Worm (Caenorhabditis elegans) whole organism, young adult: ENCODE data around the gene M110.3.

Source experiments
- B0035.1 ChIP-seq: sonication (generic microtip); optimal IDR thresholded peaks from 2 replicates; lab custom pipeline; 2016; ENCODE audit warnings: missing genetic modification characterization, mild to moderate bottlenecking, missing compliant biosample characterization, missing genotype, missing genetic modification reagents
- F22D6.2 ChIP-seq: sonication (generic microtip); optimal IDR thresholded peaks from 2 replicates; lab custom pipeline; 2016; ENCODE audit warnings: mild to moderate bottlenecking, missing genetic modification characterization, missing compliant biosample characterization
- F23B12.7 ChIP-seq: sonication (generic microtip); optimal IDR thresholded peaks from 2 replicates; lab custom pipeline; 2017; ENCODE audit warnings: missing genetic modification characterization, mild to moderate bottlenecking, missing compliant biosample characterization, antibody characterized with exemption, moderate library complexity; ENCODE audit not compliant: insufficient read depth
- F33H1.4 ChIP-seq: fragments of 200-800 bp; sonication (Bioruptor generic); IDR thresholded peaks from 2 replicates; pipeline ENCODE4 v1.3.6; 2022; ENCODE audit warnings: missing genetic modification reagents, missing genetic modification characterization, missing compliant biosample characterization
- F39B2.1 ChIP-seq: fragments of 200-800 bp; sonication (Bioruptor generic); IDR thresholded peaks from 2 replicates; pipeline ENCODE4 v1.3.6; 2022; ENCODE audit warnings: missing genetic modification reagents, missing genetic modification characterization, missing compliant biosample characterization
- F55B11.4 ChIP-seq: sonication (generic microtip); optimal IDR thresholded peaks from 2 replicates; lab custom pipeline; 2016; ENCODE audit warnings: missing compliant biosample characterization, missing genetic modification characterization, borderline replicate concordance; ENCODE audit not compliant: insufficient read depth
- K12H6.12 ChIP-seq: fragments of 200-800 bp; sonication (Bioruptor generic); optimal IDR thresholded peaks from 2 replicates; lab custom pipeline; 2018; ENCODE audit warnings: mild to moderate bottlenecking, missing genetic modification characterization, missing compliant biosample characterization
- T07F8.4 ChIP-seq: sonication (generic microtip); optimal IDR thresholded peaks from 2 replicates; lab custom pipeline; 2016; ENCODE audit warnings: mild to moderate bottlenecking, missing genetic modification characterization, moderate library complexity, missing compliant biosample characterization
- Y56A3A.18 ChIP-seq: fragments of 200-800 bp; sonication (Bioruptor generic); IDR thresholded peaks from 2 replicates; pipeline ENCODE4 v1.3.6; 2022; ENCODE audit warnings: missing genetic modification reagents, missing genetic modification characterization, missing compliant biosample characterization
- Y79H2A.3 ChIP-seq: fragments of 200-800 bp; sonication (Bioruptor generic); conservative IDR thresholded peaks from 2 replicates; pipeline ENCODE4 v1.3.6; 2022; ENCODE audit warnings: missing genetic modification reagents, missing genetic modification characterization, missing compliant biosample characterization
- ama-1 ChIP-seq, 3 experiments: fragments of 150-350 bp in 1 of 3; sonication (generic microtip) in 2 of 3; optimal IDR thresholded peaks; 2 replicates each; lab custom pipeline; 2014 to 2018; ENCODE audit warnings: missing biosample characterization in 2 of 3, missing genetic modification characterization in 2 of 3, missing genetic modification reagents in 2 of 3
- aptf-2 ChIP-seq: fragments of 200-800 bp; sonication (Bioruptor generic); conservative IDR thresholded peaks from 2 replicates; pipeline ENCODE4 v1.3.6; 2022; ENCODE audit warnings: missing genetic modification reagents, missing genetic modification characterization, missing compliant biosample characterization
- aptf-3 ChIP-seq: fragments of 200-800 bp; sonication (Bioruptor generic); IDR thresholded peaks from 2 replicates; pipeline ENCODE4 v1.3.6; 2022; ENCODE audit warnings: missing genetic modification characterization, missing compliant biosample characterization
- atf-7 ChIP-seq: sonication (generic microtip); optimal IDR thresholded peaks from 2 replicates; lab custom pipeline; 2017; ENCODE audit warnings: mild to moderate bottlenecking, missing genetic modification characterization, missing compliant biosample characterization
- attf-3 ChIP-seq: fragments of 200-800 bp; sonication (Bioruptor generic); conservative IDR thresholded peaks from 2 replicates; pipeline ENCODE4 v1.3.6; 2022; ENCODE audit warnings: missing genetic modification reagents, missing genetic modification characterization, missing compliant biosample characterization
- attf-6 ChIP-seq: fragments of 200-800 bp; sonication (Bioruptor generic); IDR thresholded peaks from 2 replicates; pipeline ENCODE4 v1.3.6; 2022; ENCODE audit warnings: missing genetic modification reagents, missing genetic modification characterization, missing compliant biosample characterization
- cebp-1 ChIP-seq, 2 experiments: fragments of 200-800 bp in 1 of 2; sonication (Bioruptor generic) in 1 of 2; sonication (generic microtip) in 1 of 2; IDR thresholded peaks in 1 of 2; optimal IDR thresholded peaks in 1 of 2; 2 replicates each; pipeline versions ENCODE4 v1.3.6 to Lab custom; 2017 to 2022; ENCODE audit warnings: missing compliant biosample characterization in 2 of 2, missing genetic modification characterization in 2 of 2, mild to moderate bottlenecking in 1 of 2, missing genetic modification reagents in 1 of 2, moderate library complexity in 1 of 2
- ceh-79 ChIP-seq: sonication (generic microtip); optimal IDR thresholded peaks from 2 replicates; lab custom pipeline; 2017; ENCODE audit warnings: mild to moderate bottlenecking, missing genetic modification characterization, missing compliant biosample characterization
- egrh-3 ChIP-seq: fragments of 200-800 bp; sonication (Bioruptor generic); IDR thresholded peaks from 2 replicates; pipeline ENCODE4 v1.3.6; 2022; ENCODE audit warnings: missing genetic modification reagents, missing genetic modification characterization, missing compliant biosample characterization
- him-1 ChIP-seq: sonication (generic microtip); optimal IDR thresholded peaks from 2 replicates; lab custom pipeline; 2016; ENCODE audit warnings: missing genotype, missing genetic modification reagents, missing genetic modification characterization, missing compliant biosample characterization
- hmg-1.2 ChIP-seq: fragments of 200-800 bp; sonication (Bioruptor generic); IDR thresholded peaks from 2 replicates; pipeline ENCODE4 v1.3.6; 2022; ENCODE audit warnings: missing genetic modification reagents, missing genetic modification characterization, missing compliant biosample characterization
- hrde-1 ChIP-seq: sonication (generic microtip); optimal IDR thresholded peaks from 2 replicates; lab custom pipeline; 2016; ENCODE audit warnings: missing genetic modification characterization, mild to moderate bottlenecking, missing compliant biosample characterization, moderate library complexity, missing genotype, missing genetic modification reagents, borderline replicate concordance
- let-607 ChIP-seq, 2 experiments: fragments of 200-800 bp in 1 of 2; sonication (Bioruptor generic) in 1 of 2; sonication (generic microtip) in 1 of 2; optimal IDR thresholded peaks; 2 replicates each; lab custom pipeline; 2016 to 2018; ENCODE audit warnings: mild to moderate bottlenecking in 2 of 2, missing compliant biosample characterization in 2 of 2, missing genetic modification characterization in 2 of 2, moderate library complexity in 2 of 2, missing genotype in 1 of 2
- lin-40 ChIP-seq: sonication (generic microtip); optimal IDR thresholded peaks from 2 replicates; lab custom pipeline; 2016; ENCODE audit warnings: missing genetic modification characterization, mild to moderate bottlenecking, missing compliant biosample characterization, missing genotype, missing genetic modification reagents
- lsl-1 ChIP-seq: fragments of 200-800 bp; sonication (Bioruptor generic); optimal IDR thresholded peaks from 2 replicates; lab custom pipeline; 2018; ENCODE audit warnings: mild to moderate bottlenecking, missing genetic modification characterization, moderate library complexity, missing compliant biosample characterization
- madf-3 ChIP-seq: fragments of 200-800 bp; sonication (Bioruptor generic); IDR thresholded peaks from 2 replicates; pipeline ENCODE4 v1.3.6; 2022; ENCODE audit warnings: missing genetic modification reagents, missing genetic modification characterization, missing compliant biosample characterization
- madf-6 ChIP-seq: fragments of 200-800 bp; sonication (Bioruptor generic); IDR thresholded peaks from 2 replicates; pipeline ENCODE4 v1.3.6; 2022; ENCODE audit warnings: missing genetic modification reagents, missing genetic modification characterization, missing compliant biosample characterization
- mes-4 ChIP-seq: sonication (generic microtip); optimal IDR thresholded peaks from 2 replicates; lab custom pipeline; 2016; ENCODE audit warnings: missing genotype, missing genetic modification characterization, missing compliant biosample characterization
- mxl-1 ChIP-seq: sonication (generic microtip); optimal IDR thresholded peaks from 2 replicates; lab custom pipeline; 2016; ENCODE audit warnings: missing genetic modification characterization, missing compliant biosample characterization
- nhr-80 ChIP-seq: sonication (generic microtip); optimal IDR thresholded peaks from 2 replicates; lab custom pipeline; 2016; ENCODE audit warnings: missing genetic modification characterization, missing compliant biosample characterization
- snpc-1.1 ChIP-seq: sonication (generic microtip); optimal IDR thresholded peaks from 2 replicates; lab custom pipeline; 2017; ENCODE audit warnings: missing genetic modification characterization, mild to moderate bottlenecking, missing compliant biosample characterization, antibody characterized with exemption, moderate library complexity, missing genotype, missing genetic modification reagents; ENCODE audit not compliant: insufficient read depth
- snpc-1.3 ChIP-seq: sonication (generic microtip); optimal IDR thresholded peaks from 2 replicates; lab custom pipeline; 2017; ENCODE audit warnings: missing genetic modification characterization, mild to moderate bottlenecking, missing compliant biosample characterization, antibody characterized with exemption, moderate library complexity, missing genotype, missing genetic modification reagents; ENCODE audit not compliant: insufficient read depth
- snpc-3.4 ChIP-seq: sonication (generic microtip); optimal IDR thresholded peaks from 2 replicates; lab custom pipeline; 2017; ENCODE audit warnings: missing genetic modification characterization, mild to moderate bottlenecking, missing compliant biosample characterization, antibody characterized with exemption, moderate library complexity, missing genotype, missing genetic modification reagents
- tbp1 ChIP-seq: fragments of 200-800 bp; sonication (Bioruptor generic); optimal IDR thresholded peaks from 2 replicates; lab custom pipeline; 2018; ENCODE audit warnings: mild to moderate bottlenecking, missing genetic modification characterization, missing compliant biosample characterization
- tlf-1 ChIP-seq: fragments of 200-800 bp; sonication (Bioruptor generic); optimal IDR thresholded peaks from 2 replicates; lab custom pipeline; 2018; ENCODE audit warnings: mild to moderate bottlenecking, missing genetic modification characterization, missing compliant biosample characterization
- zfh-2 ChIP-seq: fragments of 200-800 bp; sonication (Bioruptor generic); conservative IDR thresholded peaks from 2 replicates; pipeline ENCODE4 v1.3.6; 2022; ENCODE audit warnings: missing genetic modification reagents, missing genetic modification characterization, missing compliant biosample characterization
- zim-3 ChIP-seq: sonication (generic microtip); optimal IDR thresholded peaks from 2 replicates; lab custom pipeline; 2017; ENCODE audit warnings: mild to moderate bottlenecking, missing genetic modification characterization, moderate library complexity, missing compliant biosample characterization
- ztf-22 ChIP-seq: fragments of 200-800 bp; sonication (Bioruptor generic); optimal IDR thresholded peaks from 2 replicates; lab custom pipeline; 2018; ENCODE audit warnings: mild to moderate bottlenecking, missing genetic modification characterization, moderate library complexity, missing compliant biosample characterization
- ztf-26 ChIP-seq: sonication (generic microtip); optimal IDR thresholded peaks from 2 replicates; lab custom pipeline; 2017; ENCODE audit warnings: missing genetic modification characterization, missing compliant biosample characterization

M110.3 gene

ce11 chrII:8216433-8216832 is at the start of gene M110.3:
TSS of gene M110.3 (minus strand) at chrII:8216616.
- TF ChIP-seq F23B12.7 (tag; lab: Kevin White, UChicago) (peak; percentile 70), hrde-1 (tag; lab: Kevin White, UChicago) (no peak), cebp-1 (GFP tag; IDR thresholded peaks at IDR 0.05; lab: Robert Waterston, UW) (peak; percentile 66; the same call in 1 of the 2 replicates), cebp-1 (tag; optimal IDR thresholded peaks at IDR 0.05; lab: Kevin White, UChicago) (peak; percentile 96), let-607 (tag; optimal IDR thresholded peaks at IDR 0.05; lab: Kevin White, UChicago) (no peak), nhr-80 (tag; lab: Kevin White, UChicago) (peak; percentile 5), attf-6 (GFP tag; lab: Robert Waterston, UW) (no peak), atf-7 (tag; lab: Kevin White, UChicago) (no peak), F33H1.4 (peak; percentile 73), aptf-2 (GFP tag; lab: Robert Waterston, UW) (no peak), F22D6.2 (no peak), F55B11.4 (tag; lab: Kevin White, UChicago) (no peak), mes-4 (tag; lab: Kevin White, UChicago) (no peak), him-1 (no peak), lsl-1 (peak; percentile 33), lin-40 (no peak), zfh-2 (GFP tag; lab: Robert Waterston, UW) (no peak), snpc-3.4 (tag; lab: Kevin White, UChicago) (peak; percentile 36), egrh-3 (no peak), hmg-1.2 (peak; percentile 90; the same call in 1 of the 2 replicates), madf-6 (0 out of 2 replicates have a peak, but pooled peaks have one; percentile 24)

DNA sequence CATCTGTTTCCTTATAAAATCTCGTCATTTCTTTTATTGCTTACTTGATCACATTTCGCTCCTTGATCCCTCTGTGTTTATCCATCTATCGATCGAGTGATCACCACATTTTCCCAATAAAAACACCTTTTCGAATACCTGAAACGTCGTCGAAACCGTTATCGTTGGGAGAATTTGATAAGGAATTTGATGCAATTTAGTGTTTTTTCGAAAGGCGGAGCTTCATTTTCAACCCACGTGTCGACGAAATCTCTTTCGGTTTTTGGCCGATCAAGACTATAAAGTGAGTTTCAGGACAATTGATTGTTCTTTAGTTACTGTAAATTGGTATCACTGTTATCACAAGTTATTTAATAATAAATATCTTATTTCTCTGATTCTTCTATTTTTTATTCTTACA is 48.2 kb upstream of the M110.3 start, which contains the start of gene srdh-1:
srdh-1 (plus strand) TSS at position 43 of the 400 bp plus-strand sequence.
- TF ChIP-seq F23B12.7 (tag; lab: Kevin White, UChicago) (no peak), tlf-1 (GFP tag; lab: Kevin White, UChicago) (no peak), madf-3 (GFP tag; lab: Robert Waterston, UW) (no peak), B0035.1 (no peak), zim-3 (tag; lab: Kevin White, UChicago) (no peak), ztf-26 (tag; lab: Kevin White, UChicago) (no peak), Y79H2A.3 (GFP tag; lab: Robert Waterston, UW) (no peak), F33H1.4 (no peak), K12H6.12 (tag; lab: Kevin White, UChicago) (no peak)

- TF ChIP-seq nhr-80 (tag; lab: Kevin White, UChicago) (peak; percentile 47), aptf-3 (GFP tag; lab: Robert Waterston, UW) (no peak), Y56A3A.18 (GFP tag; lab: Robert Waterston, UW) (no peak), T07F8.4 (tag; lab: Kevin White, UChicago) (no peak), mxl-1 (tag; lab: Kevin White, UChicago) (no peak), ztf-22 (GFP tag; lab: Kevin White, UChicago) (no peak), snpc-1.1 (no peak), ceh-79 (tag; lab: Kevin White, UChicago) (no peak), tbp1 (GFP tag; lab: Kevin White, UChicago) (no peak), ama-1 (optimal IDR thresholded peaks at IDR 0.05; lab: Kevin White, UChicago) (no peak), ama-1 (GFP tag; optimal IDR thresholded peaks at IDR 0.05; lab: Kevin White, UChicago) (no peak), lsl-1 (no peak), F39B2.1 (GFP tag; lab: Robert Waterston, UW) (no peak), attf-3 (GFP tag; lab: Robert Waterston, UW) (no peak), ztf-26 (tag; lab: Kevin White, UChicago) (peak; percentile 30), snpc-1.3 (tag; lab: Kevin White, UChicago) (no peak)
These were observed 47.1 kb upstream of the M110.3 start for ce11 chrII:8263562-8263961.
